Worm (Caenorhabditis elegans) whole organism, L2 larva: Measurements from ENCODE around the gene Y51H7BR.8.

ENCODE experiments used
- R02D3.7 ChIP-seq: fragments of 150-350 bp; optimal IDR thresholded peaks from 2 replicates; lab custom pipeline; 2014; ENCODE audit warnings: missing biosample characterization, missing genetic modification characterization
- alr-1 ChIP-seq: fragments of 150-350 bp; optimal IDR thresholded peaks from 2 replicates; lab custom pipeline; 2014; ENCODE audit warnings: missing biosample characterization, missing genetic modification characterization
- aly-2 ChIP-seq: fragments of 150-350 bp; optimal IDR thresholded peaks from 2 replicates; lab custom pipeline; 2014; ENCODE audit warnings: missing biosample characterization, missing genetic modification characterization
- ama-1 ChIP-seq: fragments of 150-350 bp; optimal IDR thresholded peaks from 2 replicates; lab custom pipeline; 2018; ENCODE audit warnings: inconsistent platforms
- blmp-1 ChIP-seq: sonication (generic microtip); optimal IDR thresholded peaks from 2 replicates; lab custom pipeline; 2017; ENCODE audit warnings: missing genetic modification characterization, mild to moderate bottlenecking, missing compliant biosample characterization, antibody characterized with exemption, moderate library complexity; ENCODE audit not compliant: insufficient read depth
- crh-2 ChIP-seq: sonication (generic microtip); optimal IDR thresholded peaks from 2 replicates; lab custom pipeline; 2017; ENCODE audit warnings: missing biosample characterization, missing genetic modification characterization
- elt-1 ChIP-seq: fragments of 150-350 bp; optimal IDR thresholded peaks from 2 replicates; lab custom pipeline; 2014; ENCODE audit warnings: missing biosample characterization, missing genetic modification characterization
- lin-39 ChIP-seq: fragments of 150-350 bp; optimal IDR thresholded peaks from 2 replicates; lab custom pipeline; 2014; ENCODE audit warnings: missing biosample characterization, missing genetic modification reagents, missing genetic modification characterization
- lsy-2 ChIP-seq, 2 experiments: fragments of 150-350 bp in 1 of 2; sonication (generic microtip) in 1 of 2; optimal IDR thresholded peaks; 2 replicates each; lab custom pipeline; 2014 to 2017; ENCODE audit warnings: missing biosample characterization in 2 of 2, missing genetic modification characterization in 2 of 2
- mdl-1 ChIP-seq, 2 experiments: fragments of 150-350 bp in 1 of 2; sonication (generic microtip) in 1 of 2; optimal IDR thresholded peaks; 2 replicates each; lab custom pipeline; 2017; ENCODE audit warnings: missing biosample characterization in 2 of 2, missing genetic modification characterization in 2 of 2
- nhr-25 ChIP-seq: fragments of 150-350 bp; sonication (generic microtip); optimal IDR thresholded peaks from 3 replicates; lab custom pipeline; 2014; ENCODE audit warnings: missing biosample characterization, missing genetic modification characterization
- skn-1 ChIP-seq: sonication (generic microtip); optimal IDR thresholded peaks from 2 replicates; lab custom pipeline; 2017; ENCODE audit warnings: missing biosample characterization, missing genetic modification characterization

DNA sequence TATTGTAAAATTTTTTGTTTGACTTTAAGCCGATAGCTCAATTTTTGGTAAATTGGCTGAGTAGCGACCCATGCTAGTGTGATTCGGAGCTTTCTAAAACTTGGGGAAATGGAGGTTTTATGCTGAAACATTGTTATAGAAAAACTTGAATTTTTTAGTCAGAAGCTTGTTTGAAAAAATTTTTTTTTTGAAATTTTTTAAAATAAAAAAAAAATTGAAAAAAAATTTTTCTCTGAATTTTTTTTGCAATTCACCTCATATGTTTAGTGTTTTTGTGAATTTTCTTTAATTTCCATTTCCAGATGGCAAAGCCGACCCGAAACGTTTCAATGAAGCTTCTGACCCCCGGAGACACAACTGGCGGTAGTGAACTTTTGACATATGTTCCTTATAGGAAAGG is 10.0 kb downstream of the Y51H7BR.8 start, which contains the start of gene Y51H7BR.4:
- no peak for TF ChIP-seq R02D3.7 (tag; lab: Kevin White, UChicago)
- no peak for TF ChIP-seq blmp-1 (tag; lab: Kevin White, UChicago)
- TF ChIP-seq lsy-2 (tag; optimal IDR thresholded peaks at IDR 0.05; lab: Kevin White, UChicago) = no peak
- no peak for TF ChIP-seq lin-39 (tag; lab: Kevin White, UChicago)
- no peak for TF ChIP-seq crh-2 (tag; lab: Kevin White, UChicago)
- no peak for TF ChIP-seq skn-1 (tag; lab: Kevin White, UChicago)
- no peak for TF ChIP-seq nhr-25 (tag; lab: Kevin White, UChicago)
- TF ChIP-seq aly-2 = no peak
- TF ChIP-seq ama-1 (lab: Kevin White, UChicago) = no peak
- TF ChIP-seq alr-1 (tag; lab: Kevin White, UChicago) = no peak
- no peak for TF ChIP-seq mdl-1 (tag; optimal IDR thresholded peaks at IDR 0.05; lab: Kevin White, UChicago)
- no peak for TF ChIP-seq elt-1
